Worm (Caenorhabditis elegans): ENCODE measurements around the gene abhd-14.

DNA sequence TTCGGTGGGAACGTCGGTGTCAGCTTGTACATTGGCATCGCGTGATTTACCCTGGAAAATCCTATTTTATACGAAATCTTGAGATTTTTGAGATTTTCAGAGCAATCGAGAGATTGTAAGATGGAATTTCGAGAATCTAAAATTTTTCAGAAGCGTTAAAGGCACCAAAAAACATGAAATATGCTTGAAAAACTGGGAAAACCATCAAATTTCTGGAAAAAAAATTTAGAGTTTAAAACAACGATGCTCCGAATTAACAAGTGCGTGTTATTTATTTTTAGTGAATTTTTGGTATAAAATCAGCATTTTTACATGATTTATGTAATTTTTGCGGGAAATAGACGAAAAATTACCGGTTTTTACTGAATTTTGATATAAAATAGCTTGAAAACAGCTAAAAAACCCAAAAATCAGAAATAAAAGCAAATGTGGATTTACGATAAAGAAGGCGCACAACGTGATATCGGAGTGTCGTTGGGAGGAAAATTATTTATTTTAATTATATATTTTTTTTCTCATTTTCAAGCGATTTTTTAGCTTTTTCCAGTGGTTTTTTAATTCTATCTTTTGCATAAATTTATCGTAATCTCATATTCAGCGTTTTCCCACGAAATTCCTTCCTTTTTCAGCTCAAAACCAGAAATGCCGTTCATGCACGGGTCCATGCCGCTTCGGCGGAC, 26.6 kb upstream of the abhd-14 start, which contains the start of the genes Y55F3AM.13 and mrps-25:
- TF ChIP-seq flt-1 (GFP tag; IDR thresholded peaks at IDR 0.05) (no peak), med-1 (GFP tag; optimal IDR thresholded peaks at IDR 0.05; ENCODE audit: insufficient read depth) (no peak), T22C8.4 (GFP tag; IDR thresholded peaks at IDR 0.05) (no peak), ztf-23 (GFP tag; IDR thresholded peaks at IDR 0.05) (no peak), cog-1 (tag; optimal IDR thresholded peaks at IDR 0.05) (no peak), tab-1 (GFP tag; IDR thresholded peaks at IDR 0.05) (no peak)
